Worm (Caenorhabditis elegans): ENCODE results near the gene F32D8.5.

The F32D8.5 gene

ce11 chrV:10870050-10870449 is 24.6 kb upstream of the F32D8.5 start (continued):
- TF ChIP-seq dsc-1 (tag; optimal IDR thresholded peaks at IDR 0.05): peak; percentile 9
- TF ChIP-seq alr-1 (tag; optimal IDR thresholded peaks at IDR 0.05; ENCODE audit: borderline replicate concordance): no peak
- no peak for TF ChIP-seq lin-35 (GFP tag; optimal IDR thresholded peaks at IDR 0.05)
- no peak for TF ChIP-seq zag-1 (tag; optimal IDR thresholded peaks at IDR 0.05)
- no peak for TF ChIP-seq unc-62 (GFP tag; optimal IDR thresholded peaks at IDR 0.05)
- TF ChIP-seq ceh-88 (GFP tag; IDR thresholded peaks at IDR 0.05): no peak
- no peak for TF ChIP-seq pqm-1 (tag; optimal IDR thresholded peaks at IDR 0.05)
- TF ChIP-seq nhr-19 (GFP tag; conservative IDR thresholded peaks at IDR 0.05): peak; percentile 28
- TF ChIP-seq sptf-1 (tag; optimal IDR thresholded peaks at IDR 0.05): no peak
- no peak for TF ChIP-seq C34B4.2 (tag; optimal IDR thresholded peaks at IDR 0.05)
- no peak for TF ChIP-seq lsy-2 (tag; optimal IDR thresholded peaks at IDR 0.05)
- peak; percentile 31 for TF ChIP-seq nhr-85 (tag)

- TF ChIP-seq jun-1 (tag; optimal IDR thresholded peaks at IDR 0.05) (peak; percentile 80), ceh-88 (GFP tag; IDR thresholded peaks at IDR 0.05) (0 out of 2 replicates have a peak, but pooled peaks have one; percentile 7), tbx-2 (tag; optimal IDR thresholded peaks at IDR 0.05) (peak; percentile 90), ztf-11 (tag; optimal IDR thresholded peaks at IDR 0.05) (peak in 1 of 2 experiments; percentile 31), unc-86 (tag; optimal IDR thresholded peaks at IDR 0.05) (peak; percentile 87), pax-3 (tag; optimal IDR thresholded peaks at IDR 0.05) (peak; percentile 56), snpc-4 (tag; optimal IDR thresholded peaks at IDR 0.05) (peak; percentile 63), ceh-82 (tag; optimal IDR thresholded peaks at IDR 0.05) (peak; percentile 71 to 86 (median 75)), blmp-1 (tag; optimal IDR thresholded peaks at IDR 0.05) (peak; percentile 88), lin-35 (GFP tag; optimal IDR thresholded peaks at IDR 0.05) (peak; percentile 60 to 72), rnt-1 (tag; optimal IDR thresholded peaks at IDR 0.05) (peak; percentile 81), pqm-1 (tag; optimal IDR thresholded peaks at IDR 0.05) (no peak), egl-13 (tag; optimal IDR thresholded peaks at IDR 0.05) (peak; percentile 89), nhr-12 (tag; optimal IDR thresholded peaks at IDR 0.05) (no peak), dsc-1 (tag; optimal IDR thresholded peaks at IDR 0.05) (peak; percentile 81), sox-4 (tag; optimal IDR thresholded peaks at IDR 0.05) (peak; percentile 57), efl-1 (optimal IDR thresholded peaks at IDR 0.05) (peak; percentile 71 to 72), efl-1 (GFP tag; optimal IDR thresholded peaks at IDR 0.05 in 1 of 2) (peak; percentile 38 to 88), zag-1 (tag; optimal IDR thresholded peaks at IDR 0.05) (no peak), nhr-28 (tag; optimal IDR thresholded peaks at IDR 0.05) (no peak), dpl-1 (GFP tag; optimal IDR thresholded peaks at IDR 0.05) (peak; percentile 15 to 46 (median 46)), nhr-77 (tag; optimal IDR thresholded peaks at IDR 0.05) (peak; percentile 88), isw-1 (GFP tag; IDR thresholded peaks at IDR 0.05) (peak; percentile 71), ztf-4 (tag; optimal IDR thresholded peaks at IDR 0.05) (peak; percentile 68), lin-39 (tag; optimal IDR thresholded peaks at IDR 0.05) (no peak), grh-1 (GFP tag; IDR thresholded peaks at IDR 0.05) (no peak), nhr-90 (tag; optimal IDR thresholded peaks at IDR 0.05; ENCODE audit: poor library complexity) (peak; percentile 54), nhr-237 (tag; optimal IDR thresholded peaks at IDR 0.05) (peak; percentile 63), mab-9 (GFP tag; IDR thresholded peaks at IDR 0.05) (peak; percentile 51; the same call in 1 of the 2 replicates), fkh-10 (GFP tag; optimal IDR thresholded peaks at IDR 0.05) (peak; percentile 97), unc-30 (tag; optimal IDR thresholded peaks at IDR 0.05) (no peak), ceh-63 (GFP tag; optimal IDR thresholded peaks at IDR 0.05) (no peak), nhr-84 (tag; optimal IDR thresholded peaks at IDR 0.05) (no peak), hpl-2 (GFP tag; optimal IDR thresholded peaks at IDR 0.05) (no peak), mef-2 (tag; optimal IDR thresholded peaks at IDR 0.05) (peak; percentile 10), lin-13 (GFP tag; optimal IDR thresholded peaks at IDR 0.05) (peak; percentile 73), C34B4.2 (tag; optimal IDR thresholded peaks at IDR 0.05) (no peak), egl-27 (tag; optimal IDR thresholded peaks at IDR 0.05) (peak; percentile 71 to 82), lir-3 (tag; optimal IDR thresholded peaks at IDR 0.05; ENCODE audit: poor library complexity) (no peak), nhr-19 (GFP tag; conservative IDR thresholded peaks at IDR 0.05) (peak; percentile 81), sptf-1 (tag; optimal IDR thresholded peaks at IDR 0.05) (no peak), lin-14 (GFP tag; optimal IDR thresholded peaks at IDR 0.05) (peak; percentile 99), ceh-90 (tag; optimal IDR thresholded peaks at IDR 0.05) (no peak), unc-62 (GFP tag; optimal IDR thresholded peaks at IDR 0.05) (no peak), tlp-1 (tag; optimal IDR thresholded peaks at IDR 0.05) (no peak), ces-1 (GFP tag; optimal IDR thresholded peaks at IDR 0.05) (no peak), elt-3 (tag; optimal IDR thresholded peaks at IDR 0.05) (peak in 2 of 6 experiments; percentile 18 to 39)
These were observed 23.1 kb upstream of the F32D8.5 start for ce11 chrV:10871457-10871861.
